Worm (Caenorhabditis elegans) whole organism, L3 larva: ENCODE data around the gene C01G12.13.
A peak's percentile ranks its signal among the peaks of the same experiment; 100 is the strongest.

Experiments
- ZK546.5 ChIP-seq: sonication (generic microtip); optimal IDR thresholded peaks from 2 replicates; lab custom pipeline; 2017; ENCODE audit warnings: missing biosample characterization, missing genetic modification characterization
- ama-1 ChIP-seq: fragments of 150-350 bp; optimal IDR thresholded peaks from 2 replicates; lab custom pipeline; 2018
- ceh-16 ChIP-seq: sonication (generic microtip); optimal IDR thresholded peaks from 2 replicates; lab custom pipeline; 2017; ENCODE audit warnings: missing biosample characterization, missing genetic modification characterization
- ceh-28 ChIP-seq: fragments of 150-350 bp; optimal IDR thresholded peaks from 2 replicates; lab custom pipeline; 2014; ENCODE audit warnings: missing biosample characterization, missing genetic modification reagents, missing genetic modification characterization
- egl-27 ChIP-seq: sonication (generic microtip); optimal IDR thresholded peaks from 4 replicates; lab custom pipeline; 2017; ENCODE audit warnings: missing biosample characterization, missing genetic modification reagents, missing genetic modification characterization
- egl-5 ChIP-seq: fragments of 150-350 bp; optimal IDR thresholded peaks from 2 replicates; lab custom pipeline; 2017; ENCODE audit warnings: missing biosample characterization, missing genetic modification reagents, missing genetic modification characterization, inconsistent platforms
- elt-1 ChIP-seq: fragments of 150-350 bp; optimal IDR thresholded peaks from 2 replicates; lab custom pipeline; 2014; ENCODE audit warnings: missing biosample characterization, missing genetic modification characterization
- elt-2 ChIP-seq: sonication (generic microtip); optimal IDR thresholded peaks from 2 replicates; lab custom pipeline; 2016; ENCODE audit warnings: missing genetic modification reagents, mild to moderate bottlenecking, missing genetic modification characterization, missing compliant biosample characterization
- elt-3 ChIP-seq, 3 experiments: fragments of 150-350 bp in 1 of 3; sonication (generic microtip) in 2 of 3; optimal IDR thresholded peaks; 2 replicates in 2 of 3; 4 replicates in 1 of 3; lab custom pipeline; 2014 to 2017; ENCODE audit warnings: missing biosample characterization in 3 of 3, missing genetic modification characterization in 3 of 3
- eor-1 ChIP-seq, 2 experiments: fragments of 150-350 bp; optimal IDR thresholded peaks; 2 replicates each; lab custom pipeline; 2014 to 2018; ENCODE audit warnings: missing biosample characterization in 2 of 2, missing genetic modification characterization in 2 of 2
- fkh-2 ChIP-seq: fragments of 150-350 bp; optimal IDR thresholded peaks from 2 replicates; lab custom pipeline; 2014; ENCODE audit warnings: missing biosample characterization, missing genetic modification reagents, missing genetic modification characterization
- fos-1 ChIP-seq: fragments of 150-350 bp; optimal IDR thresholded peaks from 2 replicates; lab custom pipeline; 2014; ENCODE audit warnings: missing biosample characterization, missing genetic modification characterization
- jun-1 ChIP-seq: fragments of 150-350 bp; optimal IDR thresholded peaks from 2 replicates; lab custom pipeline; 2014; ENCODE audit warnings: missing biosample characterization, missing genetic modification reagents, missing genetic modification characterization
- lin-15B ChIP-seq: fragments of 150-350 bp; optimal IDR thresholded peaks from 2 replicates; lab custom pipeline; 2014; ENCODE audit warnings: missing biosample characterization, missing genetic modification characterization
- lin-39 ChIP-seq: fragments of 150-350 bp; optimal IDR thresholded peaks from 2 replicates; lab custom pipeline; 2018; ENCODE audit warnings: missing biosample characterization, missing genetic modification reagents, missing genetic modification characterization
- lsy-12 ChIP-seq: sonication (generic microtip); optimal IDR thresholded peaks from 2 replicates; lab custom pipeline; 2016; ENCODE audit warnings: mild to moderate bottlenecking, missing genetic modification characterization, missing compliant biosample characterization
- nfya-1 ChIP-seq: sonication (generic microtip); optimal IDR thresholded peaks from 2 replicates; lab custom pipeline; 2017; ENCODE audit warnings: missing genetic modification characterization, mild to moderate bottlenecking, missing compliant biosample characterization, antibody characterized with exemption, moderate library complexity; ENCODE audit not compliant: insufficient read depth
- nhr-11 ChIP-seq: fragments of 150-350 bp; optimal IDR thresholded peaks from 2 replicates; lab custom pipeline; 2014; ENCODE audit warnings: missing biosample characterization, missing genetic modification characterization
- nhr-23 ChIP-seq: fragments of 150-350 bp; optimal IDR thresholded peaks from 2 replicates; lab custom pipeline; 2014; ENCODE audit warnings: missing biosample characterization, missing genetic modification reagents, missing genetic modification characterization
- nhr-237 ChIP-seq: fragments of 150-350 bp; optimal IDR thresholded peaks from 2 replicates; lab custom pipeline; 2014; ENCODE audit warnings: missing biosample characterization, missing genetic modification characterization
- nhr-25 ChIP-seq: sonication (generic microtip); optimal IDR thresholded peaks from 2 replicates; lab custom pipeline; 2017; ENCODE audit warnings: missing biosample characterization, missing genetic modification characterization
- nhr-43 ChIP-seq: sonication (generic microtip); optimal IDR thresholded peaks from 2 replicates; lab custom pipeline; 2016; ENCODE audit warnings: mild to moderate bottlenecking, missing genetic modification characterization, missing compliant biosample characterization; ENCODE audit not compliant: poor library complexity, severe bottlenecking
- nhr-76 ChIP-seq: fragments of 150-350 bp; sonication (generic microtip); optimal IDR thresholded peaks from 5 replicates; lab custom pipeline; 2014; ENCODE audit warnings: missing biosample characterization, missing genetic modification characterization
- nhr-77 ChIP-seq: fragments of 150-350 bp; optimal IDR thresholded peaks from 2 replicates; lab custom pipeline; 2014; ENCODE audit warnings: missing biosample characterization, missing genetic modification characterization
- pha-4 ChIP-seq: fragments of 150-350 bp; optimal IDR thresholded peaks from 2 replicates; lab custom pipeline; 2014; ENCODE audit warnings: missing biosample characterization, missing genetic modification reagents, missing genetic modification characterization
- skn-1 ChIP-seq: fragments of 150-350 bp; optimal IDR thresholded peaks from 2 replicates; lab custom pipeline; 2014; ENCODE audit warnings: missing biosample characterization, missing genetic modification characterization
- snpc-4 ChIP-seq: fragments of 150-350 bp; optimal IDR thresholded peaks from 2 replicates; lab custom pipeline; 2014; ENCODE audit warnings: missing biosample characterization, missing genetic modification characterization
- unc-39 ChIP-seq: sonication (generic microtip); optimal IDR thresholded peaks from 4 replicates; lab custom pipeline; 2017; ENCODE audit warnings: missing biosample characterization, missing genetic modification characterization

Gene C01G12.13

DNA sequence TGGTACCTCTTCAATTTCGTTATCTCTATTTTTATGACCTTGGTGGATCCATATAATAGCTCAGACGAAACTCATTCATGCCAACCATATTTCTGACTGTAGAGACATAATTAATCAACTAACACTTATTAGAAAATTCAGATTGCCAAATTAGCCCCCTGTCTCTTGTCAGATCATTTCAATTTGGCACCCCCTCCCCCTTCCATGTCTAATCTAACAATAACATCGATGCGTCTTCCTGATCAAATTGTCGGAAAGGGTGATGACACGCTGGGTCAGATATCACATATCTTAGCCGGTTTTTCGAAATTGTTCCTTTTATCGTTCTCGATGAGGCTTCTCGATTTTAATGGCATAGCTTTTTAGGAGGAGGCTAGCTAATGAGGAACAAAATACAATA lies 34.8 kb downstream of the C01G12.13 start:
- TF ChIP-seq lin-39 (tag; lab: Kevin White, UChicago) (no peak), ama-1 (lab: Kevin White, UChicago) (peak; percentile 45)
- TF ChIP-seq, all 47 proteins: peak for 1

DNA sequence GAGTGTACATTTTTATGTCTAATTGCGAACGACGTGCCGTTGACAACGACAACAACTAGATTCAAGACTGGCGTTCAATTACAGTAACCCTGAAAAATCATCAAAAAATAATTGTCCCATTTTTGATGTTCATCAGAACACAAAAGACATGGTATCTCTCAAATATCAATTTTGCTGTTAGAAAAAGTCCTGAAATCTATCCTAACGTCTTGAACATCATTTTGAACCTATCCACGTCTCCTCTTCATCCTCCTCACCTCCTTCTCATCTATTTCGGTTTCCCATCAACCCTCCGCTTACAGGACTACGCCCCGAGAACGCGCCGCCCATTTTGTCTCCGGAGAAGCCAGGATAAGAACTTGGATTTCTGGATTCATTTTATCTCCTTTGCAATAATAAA lies 39.2 kb downstream of the C01G12.13 start, which contains the start of gene mltn-9:
TSS of gene mltn-9 (plus strand) at position 301 of the 400 bp plus-strand sequence.
- no peak for TF ChIP-seq snpc-4 (tag; lab: Kevin White, UChicago)

- TF ChIP-seq elt-2 (tag; lab: Kevin White, UChicago), result peak; percentile 28
- no peak for TF ChIP-seq ceh-16 (tag; lab: Kevin White, UChicago)
- no peak for TF ChIP-seq fkh-2 (tag; lab: Kevin White, UChicago)
- TF ChIP-seq lin-39 (tag; lab: Kevin White, UChicago), result no peak
- peak; percentile 21 for TF ChIP-seq nhr-43
- peak; percentile 57 for TF ChIP-seq nhr-23 (tag; lab: Kevin White, UChicago)
- peak in 1 of 3 experiments; percentile 64 for TF ChIP-seq elt-3 (tag; optimal IDR thresholded peaks at IDR 0.05; lab: Kevin White, UChicago)
- TF ChIP-seq ceh-28 (tag; lab: Kevin White, UChicago), result no peak
Measured at ce11 chrII:14616402-14616801, 39.9 kb downstream of the C01G12.13 start.

- TF ChIP-seq ceh-16 (tag; lab: Kevin White, UChicago) (no peak), nhr-77 (tag; lab: Kevin White, UChicago) (peak; percentile 10), nfya-1 (tag; lab: Kevin White, UChicago) (peak; percentile 4), lsy-12 (tag; lab: Kevin White, UChicago) (peak; percentile 48), jun-1 (no peak), ZK546.5 (tag; lab: Kevin White, UChicago) (no peak), fos-1 (no peak), nhr-237 (no peak), nhr-76 (tag; lab: Kevin White, UChicago) (no peak), unc-39 (tag; lab: Kevin White, UChicago) (no peak), elt-3 (tag; optimal IDR thresholded peaks at IDR 0.05; lab: Kevin White, UChicago) (no peak), eor-1 (tag; optimal IDR thresholded peaks at IDR 0.05; lab: Kevin White, UChicago) (no peak), lin-15B (tag; lab: Kevin White, UChicago) (no peak), fkh-2 (tag; lab: Kevin White, UChicago) (no peak), pha-4 (tag; lab: Kevin White, UChicago) (no peak), nhr-11 (tag; lab: Kevin White, UChicago) (no peak), nhr-43 (peak; percentile 11), nhr-25 (peak; percentile 19), snpc-4 (tag; lab: Kevin White, UChicago) (no peak), ama-1 (lab: Kevin White, UChicago) (peak; percentile 30), skn-1 (tag; lab: Kevin White, UChicago) (no peak)
Measured at ce11 chrII:14616927-14617326, 40.4 kb downstream of the C01G12.13 start.

DNA sequence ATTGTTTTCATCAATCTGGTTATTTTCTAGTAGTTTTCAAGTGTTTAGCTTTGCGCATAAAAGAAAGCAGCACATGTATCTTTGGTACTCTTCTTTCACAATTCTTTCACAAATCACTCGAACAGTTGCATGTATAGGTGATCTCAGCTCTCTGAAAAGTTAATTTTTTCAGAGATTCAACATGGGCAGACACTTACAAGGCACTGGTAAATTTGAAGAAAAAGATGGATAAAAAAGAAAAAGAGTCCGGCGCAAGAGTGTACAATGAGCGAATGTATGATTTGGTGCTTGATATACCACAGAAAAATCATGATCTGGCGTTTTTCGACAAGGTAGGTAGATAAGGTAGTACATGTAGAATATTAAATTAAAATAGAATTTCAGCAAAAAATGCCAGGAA lies 41.6 kb downstream of the C01G12.13 start:
- TF ChIP-seq ZK546.5 (tag; lab: Kevin White, UChicago) (no peak), nhr-76 (tag; lab: Kevin White, UChicago) (no peak), skn-1 (tag; lab: Kevin White, UChicago) (no peak), nfya-1 (tag; lab: Kevin White, UChicago) (no peak), elt-1 (tag; lab: Kevin White, UChicago) (no peak), egl-27 (tag; lab: Kevin White, UChicago) (no peak)

DNA sequence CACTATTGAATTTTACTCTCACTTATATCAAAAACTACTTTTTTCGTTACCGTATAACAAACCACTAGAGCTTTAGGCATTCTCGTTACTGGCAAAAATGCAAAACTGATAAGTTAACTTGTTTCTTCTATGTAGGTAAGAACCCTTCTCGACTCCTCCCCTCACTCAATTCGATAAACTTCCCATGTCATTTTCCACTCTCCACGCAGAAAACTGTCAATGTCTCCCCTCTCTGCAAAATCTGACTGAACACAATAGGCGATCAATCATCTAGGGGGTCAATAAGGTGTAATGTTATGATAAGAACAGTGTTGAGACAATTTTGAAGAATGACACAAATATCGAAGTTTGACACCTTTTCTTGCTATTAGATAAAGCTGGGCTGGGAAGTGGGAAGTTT lies 42.2 kb downstream of the C01G12.13 start:
- TF ChIP-seq nhr-237 (no peak), egl-5 (tag; lab: Kevin White, UChicago) (no peak), nhr-25 (peak; percentile 19), nhr-23 (tag; lab: Kevin White, UChicago) (peak; percentile 10)

- TF ChIP-seq ceh-28 (tag; lab: Kevin White, UChicago) (no peak), lsy-12 (tag; lab: Kevin White, UChicago) (no peak), elt-3 (tag; optimal IDR thresholded peaks at IDR 0.05; lab: Kevin White, UChicago) (peak in 2 of 3 experiments; percentile 3 to 68), nhr-43 (peak; percentile 74)
- TF ChIP-seq, all 47 proteins: peak for 2
Measured at ce11 chrII:14619806-14620205, 43.3 kb downstream of the C01G12.13 start.
